Worm (Caenorhabditis elegans) whole organism, young adult: Measurements from ENCODE around the gene C27H6.8.
"Not testable (repeated sequence)": the region's sequence is repeated elsewhere in the genome, so short reads cannot be mapped to it uniquely, and the experiment has no call there.

ENCODE experiments used
- F22D6.2 ChIP-seq: sonication (generic microtip); optimal IDR thresholded peaks from 2 replicates; lab custom pipeline; 2016; ENCODE audit warnings: mild to moderate bottlenecking, missing genetic modification characterization, missing compliant biosample characterization
- F52B5.7 ChIP-seq: sonication (generic microtip); optimal IDR thresholded peaks from 2 replicates; lab custom pipeline; 2016; ENCODE audit warnings: mild to moderate bottlenecking, missing genetic modification characterization, missing compliant biosample characterization
- F55B11.4 ChIP-seq: sonication (generic microtip); optimal IDR thresholded peaks from 2 replicates; lab custom pipeline; 2016; ENCODE audit warnings: missing compliant biosample characterization, missing genetic modification characterization, borderline replicate concordance; ENCODE audit not compliant: insufficient read depth
- T07F8.4 ChIP-seq: sonication (generic microtip); optimal IDR thresholded peaks from 2 replicates; lab custom pipeline; 2016; ENCODE audit warnings: mild to moderate bottlenecking, missing genetic modification characterization, moderate library complexity, missing compliant biosample characterization
- Y95B8A.8 ChIP-seq: fragments of 200-800 bp; sonication (Bioruptor generic); IDR thresholded peaks from 2 replicates; pipeline ENCODE4 v1.3.6; 2022; ENCODE audit warnings: missing genetic modification reagents, missing genetic modification characterization, missing compliant biosample characterization
- ZK185.1 ChIP-seq: sonication (generic microtip); optimal IDR thresholded peaks from 2 replicates; lab custom pipeline; 2016; ENCODE audit warnings: mild to moderate bottlenecking, missing genetic modification characterization, missing compliant biosample characterization; ENCODE audit not compliant: poor library complexity, severe bottlenecking
- ccch-3 ChIP-seq: fragments of 200-800 bp; sonication (Bioruptor generic); optimal IDR thresholded peaks from 2 replicates; lab custom pipeline; 2018; ENCODE audit warnings: mild to moderate bottlenecking, missing genetic modification characterization, missing compliant biosample characterization
- cebp-1 ChIP-seq, 2 experiments: fragments of 200-800 bp in 1 of 2; sonication (Bioruptor generic) in 1 of 2; sonication (generic microtip) in 1 of 2; IDR thresholded peaks in 1 of 2; optimal IDR thresholded peaks in 1 of 2; 2 replicates each; pipeline versions ENCODE4 v1.3.6 to Lab custom; 2017 to 2022; ENCODE audit warnings: missing compliant biosample characterization in 2 of 2, missing genetic modification characterization in 2 of 2, mild to moderate bottlenecking in 1 of 2, missing genetic modification reagents in 1 of 2, moderate library complexity in 1 of 2
- cebp-2 ChIP-seq: fragments of 200-800 bp; sonication (Bioruptor generic); IDR thresholded peaks from 2 replicates; pipeline ENCODE4 v1.3.6; 2022; ENCODE audit warnings: missing genetic modification characterization, missing compliant biosample characterization
- ceh-58 ChIP-seq: fragments of 200-800 bp; sonication (Bioruptor generic); IDR thresholded peaks from 2 replicates; pipeline ENCODE4 v1.3.6; 2022; ENCODE audit warnings: missing genetic modification characterization, missing compliant biosample characterization
- ceh-91 ChIP-seq: fragments of 200-800 bp; sonication (Bioruptor generic); IDR thresholded peaks from 2 replicates; pipeline ENCODE4 v1.3.6; 2022; ENCODE audit warnings: missing genetic modification reagents, missing genetic modification characterization, missing compliant biosample characterization
- die-1 ChIP-seq: sonication (generic microtip); optimal IDR thresholded peaks from 2 replicates; lab custom pipeline; 2016; ENCODE audit warnings: missing genotype, mild to moderate bottlenecking, missing genetic modification characterization, missing compliant biosample characterization
- dpff-1 ChIP-seq: sonication (generic microtip); optimal IDR thresholded peaks from 2 replicates; lab custom pipeline; 2017; ENCODE audit warnings: mild to moderate bottlenecking, missing genetic modification characterization, missing compliant biosample characterization
- egl-18 ChIP-seq: fragments of 200-800 bp; sonication (Bioruptor generic); IDR thresholded peaks from 2 replicates; pipeline ENCODE4 v1.3.6; 2022; ENCODE audit warnings: missing genetic modification reagents, missing genetic modification characterization, missing compliant biosample characterization
- hlh-12 ChIP-seq: sonication (generic microtip); optimal IDR thresholded peaks from 2 replicates; lab custom pipeline; 2016; ENCODE audit warnings: missing genetic modification characterization, missing compliant biosample characterization
- hmg-1.2 ChIP-seq: fragments of 200-800 bp; sonication (Bioruptor generic); IDR thresholded peaks from 2 replicates; pipeline ENCODE4 v1.3.6; 2022; ENCODE audit warnings: missing genetic modification reagents, missing genetic modification characterization, missing compliant biosample characterization
- lir-1 ChIP-seq: fragments of 200-800 bp; sonication (Bioruptor generic); conservative IDR thresholded peaks from 2 replicates; pipeline ENCODE4 v1.3.6; 2022; ENCODE audit warnings: missing genetic modification reagents, missing genetic modification characterization, missing compliant biosample characterization
- lsl-1 ChIP-seq: fragments of 200-800 bp; sonication (Bioruptor generic); optimal IDR thresholded peaks from 2 replicates; lab custom pipeline; 2018; ENCODE audit warnings: mild to moderate bottlenecking, missing genetic modification characterization, moderate library complexity, missing compliant biosample characterization
- lsy-27 ChIP-seq: sonication (generic microtip); optimal IDR thresholded peaks from 2 replicates; lab custom pipeline; 2017; ENCODE audit warnings: missing genetic modification characterization, mild to moderate bottlenecking, missing compliant biosample characterization, antibody characterized with exemption, missing genotype, borderline replicate concordance; ENCODE audit not compliant: insufficient read depth
- nfya-1 ChIP-seq: sonication (generic microtip); optimal IDR thresholded peaks from 2 replicates; lab custom pipeline; 2017; ENCODE audit warnings: antibody characterized with exemption, missing compliant biosample characterization, missing genetic modification characterization, borderline replicate concordance; ENCODE audit not compliant: insufficient read depth
- nhr-179 ChIP-seq: sonication (generic microtip); optimal IDR thresholded peaks from 2 replicates; lab custom pipeline; 2016; ENCODE audit warnings: mild to moderate bottlenecking, missing genetic modification characterization, missing compliant biosample characterization
- nhr-80 ChIP-seq: sonication (generic microtip); optimal IDR thresholded peaks from 2 replicates; lab custom pipeline; 2016; ENCODE audit warnings: missing genetic modification characterization, missing compliant biosample characterization
- rcor-1 ChIP-seq: fragments of 200-800 bp; sonication (Bioruptor generic); IDR thresholded peaks from 2 replicates; pipeline ENCODE4 v1.3.6; 2022; ENCODE audit warnings: missing genetic modification reagents, missing genetic modification characterization, missing compliant biosample characterization
- snpc-1.1 ChIP-seq: sonication (generic microtip); optimal IDR thresholded peaks from 2 replicates; lab custom pipeline; 2017; ENCODE audit warnings: missing genetic modification characterization, mild to moderate bottlenecking, missing compliant biosample characterization, antibody characterized with exemption, moderate library complexity, missing genotype, missing genetic modification reagents; ENCODE audit not compliant: insufficient read depth
- snpc-4 ChIP-seq, 5 experiments: fragments of 150-350 bp in 1 of 5; sonication (generic microtip) in 4 of 5; optimal IDR thresholded peaks; 2 replicates each; lab custom pipeline; 2014 to 2018; ENCODE audit warnings: missing genetic modification characterization in 5 of 5, missing biosample characterization in 3 of 5, antibody characterized with exemption in 2 of 5, mild to moderate bottlenecking in 2 of 5, missing compliant biosample characterization in 2 of 5, missing genotype in 2 of 5, moderate library complexity in 2 of 5, missing genetic modification reagents in 1 of 5
- sptf-2 ChIP-seq: fragments of 200-800 bp; sonication (Bioruptor generic); optimal IDR thresholded peaks from 2 replicates; lab custom pipeline; 2018; ENCODE audit warnings: mild to moderate bottlenecking, missing genetic modification characterization, missing compliant biosample characterization

C27H6.8 gene

ce11 chrV:10018291-10018690, 30.7 kb upstream of the C27H6.8 start (continued):
- TF ChIP-seq lsl-1 = peak; percentile 60
- TF ChIP-seq ceh-91 (GFP tag; lab: Robert Waterston, UW) = peak; percentile 50; the same call in 1 of the 2 replicates
- no peak for TF ChIP-seq sptf-2 (GFP tag; lab: Kevin White, UChicago)
- TF ChIP-seq ZK185.1 (tag; lab: Kevin White, UChicago) = no peak

DNA sequence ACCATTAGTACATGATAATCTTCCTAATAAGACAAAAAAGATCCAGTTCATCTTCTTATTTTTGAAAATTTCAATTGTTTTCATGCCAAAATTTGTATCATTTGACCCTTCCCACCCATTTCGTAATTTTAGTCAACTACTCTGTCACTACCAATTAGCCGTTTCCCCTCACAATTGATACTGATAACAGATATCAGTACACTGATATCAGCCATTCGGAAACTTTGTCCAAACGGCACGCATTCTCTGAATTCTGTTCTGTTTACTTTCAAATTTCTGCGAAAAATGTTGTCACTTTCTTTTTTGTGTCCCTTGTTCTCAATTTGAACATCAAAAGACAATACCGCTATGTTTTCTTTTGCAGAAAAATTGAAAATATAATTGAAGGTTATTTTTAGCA, 25.1 kb upstream of the C27H6.8 start:
- TF ChIP-seq nhr-80 (tag; lab: Kevin White, UChicago) (peak; percentile 45), cebp-1 (GFP tag; IDR thresholded peaks at IDR 0.05; lab: Robert Waterston, UW) (no peak), cebp-1 (tag; optimal IDR thresholded peaks at IDR 0.05; lab: Kevin White, UChicago) (peak; percentile 49), lsl-1 (no peak)

ce11 chrV:10011623-10012022, 24.0 kb upstream of the C27H6.8 start, which contains the start of gene lea-1:
Gene lea-1 (plus strand): TSS chrV:10011923.
- TF ChIP-seq egl-18 (GFP tag; lab: Robert Waterston, UW) (no peak), cebp-2 (GFP tag; lab: Robert Waterston, UW) (no peak), hlh-12 (tag; lab: Kevin White, UChicago) (no peak), lsy-27 (tag; lab: Kevin White, UChicago) (no peak), nfya-1 (no peak), lir-1 (GFP tag; lab: Robert Waterston, UW) (no peak), dpff-1 (no peak), nhr-179 (no peak), die-1 (tag; lab: Kevin White, UChicago) (no peak), ceh-58 (GFP tag; lab: Robert Waterston, UW) (no peak)

- TF ChIP-seq ccch-3 (GFP tag; lab: Kevin White, UChicago) (no peak), cebp-1 (GFP tag; IDR thresholded peaks at IDR 0.05; lab: Robert Waterston, UW) (no peak), cebp-1 (tag; optimal IDR thresholded peaks at IDR 0.05; lab: Kevin White, UChicago) (peak; percentile 14)
Observed at ce11 chrV:10007484-10007883, 19.9 kb upstream of the C27H6.8 start.

DNA sequence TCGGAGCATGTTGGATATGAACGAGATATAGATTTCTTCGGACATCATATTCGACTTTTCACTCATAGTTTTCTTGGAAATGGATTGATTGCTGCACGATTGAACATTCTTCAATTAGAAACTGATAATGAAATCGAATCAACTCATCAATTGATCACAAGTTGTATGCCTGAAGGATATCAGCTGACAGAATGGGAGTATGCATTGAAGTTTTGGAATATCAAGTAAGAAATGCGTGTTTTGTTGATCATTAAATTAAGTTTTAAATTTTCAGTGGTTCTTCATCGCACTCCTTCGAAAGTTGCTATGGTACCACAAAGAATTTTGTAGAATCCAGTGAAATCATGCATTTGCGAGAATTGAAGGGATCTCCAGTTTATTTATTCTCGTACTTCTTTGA, 18.8 kb upstream of the C27H6.8 start:
- no peak for TF ChIP-seq F55B11.4
- no peak for TF ChIP-seq F52B5.7 (tag; lab: Kevin White, UChicago)
- no peak for TF ChIP-seq F22D6.2 (tag; lab: Kevin White, UChicago)
- no peak for TF ChIP-seq Y95B8A.8 (GFP tag; lab: Robert Waterston, UW)
- TF ChIP-seq T07F8.4 (tag; lab: Kevin White, UChicago) = no peak

DNA sequence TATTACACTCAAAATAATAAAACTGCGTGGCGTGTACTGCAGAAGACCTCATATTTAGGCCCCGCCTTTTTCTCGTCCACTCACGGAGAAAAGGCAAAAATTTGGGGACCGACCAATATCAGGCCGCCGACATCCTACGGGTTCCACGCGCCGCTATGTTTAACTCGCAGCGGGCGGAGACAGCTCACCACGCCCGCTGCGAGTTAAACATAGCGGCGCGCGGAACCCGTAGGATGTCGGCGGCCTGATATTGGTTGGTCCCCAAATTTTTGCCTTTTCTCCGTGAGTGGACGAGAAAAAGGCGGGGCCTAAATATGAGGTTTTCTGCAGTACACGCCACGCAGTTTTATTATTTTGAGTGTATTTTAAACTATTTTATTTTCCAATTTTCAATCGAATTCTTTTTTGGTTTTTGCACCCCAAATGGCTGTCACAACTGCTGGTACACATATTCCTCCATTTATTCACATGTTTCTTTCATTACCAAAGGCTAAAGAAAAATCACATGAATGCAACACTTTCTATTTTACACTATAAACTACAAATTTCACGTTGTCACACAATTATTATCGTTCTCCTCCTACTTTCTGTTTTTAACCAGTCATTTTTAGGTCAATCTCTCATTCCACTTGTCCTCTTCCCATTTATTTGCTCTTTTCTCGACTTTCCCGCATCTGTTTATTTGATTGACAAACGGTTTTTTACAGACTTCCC, 16.6 kb upstream of the C27H6.8 start, which contains the start of gene uda-1:
TSS of gene uda-1 (plus strand) at position 708 of the 714 bp plus-strand sequence.
- TF ChIP-seq snpc-1.1 (tag; lab: Kevin White, UChicago) = peak; percentile 76
- not testable (repeated sequence) for TF ChIP-seq snpc-4 (GFP tag; optimal IDR thresholded peaks at IDR 0.05; lab: Kevin White, UChicago)
- TF ChIP-seq snpc-4 (tag; optimal IDR thresholded peaks at IDR 0.05; lab: Kevin White, UChicago) = peak in 3 of 4 experiments; percentile 42 to 95 (median 92)
- peak; percentile 57 for TF ChIP-seq hmg-1.2 (GFP tag; lab: Robert Waterston, UW)
- 0 out of 2 replicates have a peak, but pooled peaks have one; percentile 34 for TF ChIP-seq rcor-1 (GFP tag; lab: Robert Waterston, UW)
